Worm (Caenorhabditis elegans) whole organism, L1 larva: ENCODE measurements around the gene srxa-10.

ENCODE experiments used
- C16A3.4 ChIP-seq: fragments of 150-350 bp; optimal IDR thresholded peaks from 2 replicates; lab custom pipeline; 2014; ENCODE audit warnings: missing biosample characterization, missing genetic modification characterization
- C34B4.2 ChIP-seq: sonication (generic microtip); optimal IDR thresholded peaks from 2 replicates; lab custom pipeline; 2017; ENCODE audit warnings: mild to moderate bottlenecking, missing genetic modification characterization, missing compliant biosample characterization
- ama-1 ChIP-seq: fragments of 150-350 bp; optimal IDR thresholded peaks from 2 replicates; lab custom pipeline; 2014
- ceh-63 ChIP-seq: fragments of 200-800 bp; sonication (Bioruptor generic); optimal IDR thresholded peaks from 2 replicates; lab custom pipeline; 2018; ENCODE audit warnings: mild to moderate bottlenecking, missing genetic modification characterization, missing compliant biosample characterization
- ceh-88 ChIP-seq: fragments of 200-800 bp; sonication (Bioruptor generic); IDR thresholded peaks from 2 replicates; pipeline ENCODE4 v1.3.6; 2022; ENCODE audit warnings: missing genetic modification characterization, missing compliant biosample characterization
- ces-1 ChIP-seq: fragments of 150-350 bp; optimal IDR thresholded peaks from 2 replicates; lab custom pipeline; 2014; ENCODE audit warnings: missing biosample characterization, missing genetic modification reagents, missing genetic modification characterization
- dpl-1 ChIP-seq, 3 experiments: fragments of 150-350 bp in 2 of 3; sonication (generic microtip) in 1 of 3; optimal IDR thresholded peaks; 2 replicates each; lab custom pipeline; 2014 to 2017; ENCODE audit warnings: missing biosample characterization in 3 of 3, missing genetic modification characterization in 3 of 3, missing genetic modification reagents in 3 of 3
- efl-1 ChIP-seq, 4 experiments: fragments of 150-350 bp; optimal IDR thresholded peaks in 3 of 4; peaks in 1 of 4; 1 replicate in 1 of 4; 2 replicates in 3 of 4; lab custom pipeline; 2014; ENCODE audit warnings: missing biosample characterization in 2 of 4, missing genetic modification characterization in 2 of 4, missing genetic modification reagents in 2 of 4
- egl-13 ChIP-seq: sonication (generic microtip); optimal IDR thresholded peaks from 2 replicates; lab custom pipeline; 2016; ENCODE audit warnings: missing genotype, missing genetic modification reagents, missing genetic modification characterization, missing compliant biosample characterization
- egl-27 ChIP-seq, 2 experiments: fragments of 150-350 bp in 1 of 2; sonication (generic microtip); optimal IDR thresholded peaks; 3 replicates each; lab custom pipeline; 2017 to 2018; ENCODE audit warnings: missing biosample characterization in 2 of 2, missing genetic modification characterization in 2 of 2, missing genetic modification reagents in 2 of 2
- elt-3 ChIP-seq, 6 experiments: fragments of 150-350 bp in 1 of 6; sonication (generic microtip); optimal IDR thresholded peaks; 2 replicates each; lab custom pipeline; 2017 to 2018; ENCODE audit warnings: missing biosample characterization in 6 of 6, missing genetic modification characterization in 6 of 6, inconsistent platforms in 1 of 6
- fkh-10 ChIP-seq: sonication (generic microtip); optimal IDR thresholded peaks from 2 replicates; lab custom pipeline; 2017; ENCODE audit warnings: missing biosample characterization, missing genetic modification reagents, missing genetic modification characterization
- fkh-4 ChIP-seq: sonication (generic microtip); optimal IDR thresholded peaks from 2 replicates; lab custom pipeline; 2016; ENCODE audit warnings: missing compliant biosample characterization, missing genetic modification characterization, borderline replicate concordance
- hlh-4 ChIP-seq: sonication (generic microtip); optimal IDR thresholded peaks from 2 replicates; lab custom pipeline; 2016; ENCODE audit warnings: mild to moderate bottlenecking, missing genetic modification characterization, missing compliant biosample characterization
- hpl-2 ChIP-seq: fragments of 150-350 bp; optimal IDR thresholded peaks from 2 replicates; lab custom pipeline; 2014; ENCODE audit warnings: missing biosample characterization, missing genetic modification reagents, missing genetic modification characterization
- irx-1 ChIP-seq: sonication (generic microtip); optimal IDR thresholded peaks from 2 replicates; lab custom pipeline; 2016; ENCODE audit warnings: missing genetic modification characterization, missing compliant biosample characterization
- isw-1 ChIP-seq: fragments of 200-800 bp; sonication (Bioruptor generic); IDR thresholded peaks from 2 replicates; pipeline ENCODE4 v1.3.6; 2022; ENCODE audit warnings: missing genetic modification characterization, missing compliant biosample characterization
- jun-1 ChIP-seq: fragments of 150-350 bp; optimal IDR thresholded peaks from 2 replicates; lab custom pipeline; 2014; ENCODE audit warnings: missing biosample characterization, missing genetic modification reagents, missing genetic modification characterization
- lin-13 ChIP-seq: fragments of 150-350 bp; optimal IDR thresholded peaks from 2 replicates; lab custom pipeline; 2014; ENCODE audit warnings: missing biosample characterization, missing genetic modification reagents, missing genetic modification characterization
- lin-14 ChIP-seq: fragments of 200-800 bp; sonication (Bioruptor generic); optimal IDR thresholded peaks from 2 replicates; lab custom pipeline; 2018; ENCODE audit warnings: mild to moderate bottlenecking, missing genetic modification characterization, moderate library complexity, missing compliant biosample characterization
- lin-35 ChIP-seq, 2 experiments: fragments of 150-350 bp; optimal IDR thresholded peaks; 2 replicates each; lab custom pipeline; 2014; ENCODE audit warnings: missing biosample characterization in 2 of 2, missing genetic modification characterization in 2 of 2, missing genetic modification reagents in 2 of 2
- mab-9 ChIP-seq: fragments of 200-800 bp; sonication (Bioruptor generic); IDR thresholded peaks from 2 replicates; pipeline ENCODE4 v1.3.6; 2022; ENCODE audit warnings: missing genetic modification reagents, missing genetic modification characterization, missing compliant biosample characterization
- mep-1 ChIP-seq: fragments of 150-350 bp; optimal IDR thresholded peaks from 2 replicates; lab custom pipeline; 2014; ENCODE audit warnings: missing biosample characterization, missing genetic modification characterization
- nhr-11 ChIP-seq: fragments of 150-350 bp; optimal IDR thresholded peaks from 2 replicates; lab custom pipeline; 2014; ENCODE audit warnings: missing biosample characterization, missing genetic modification characterization
- nhr-19 ChIP-seq: fragments of 200-800 bp; sonication (Bioruptor generic); conservative IDR thresholded peaks from 2 replicates; pipeline ENCODE4 v1.3.6; 2022; ENCODE audit warnings: missing genetic modification characterization, missing compliant biosample characterization
- nhr-20 ChIP-seq: sonication (generic microtip); optimal IDR thresholded peaks from 2 replicates; lab custom pipeline; 2016; ENCODE audit warnings: mild to moderate bottlenecking, missing genetic modification characterization, missing compliant biosample characterization
- nhr-47 ChIP-seq: sonication (generic microtip); optimal IDR thresholded peaks from 2 replicates; lab custom pipeline; 2016; ENCODE audit warnings: mild to moderate bottlenecking, missing genetic modification characterization, moderate library complexity, missing compliant biosample characterization
- nhr-71 ChIP-seq: sonication (generic microtip); optimal IDR thresholded peaks from 2 replicates; lab custom pipeline; 2016; ENCODE audit warnings: mild to moderate bottlenecking, missing genetic modification characterization, moderate library complexity, missing compliant biosample characterization
- nhr-84 ChIP-seq: sonication (generic microtip); optimal IDR thresholded peaks from 2 replicates; lab custom pipeline; 2017; ENCODE audit warnings: missing biosample characterization, missing genetic modification characterization
- pag-3 ChIP-seq: sonication (generic microtip); optimal IDR thresholded peaks from 2 replicates; lab custom pipeline; 2017; ENCODE audit warnings: missing genetic modification characterization, mild to moderate bottlenecking, missing compliant biosample characterization, antibody characterized with exemption, borderline replicate concordance; ENCODE audit not compliant: insufficient read depth
- pqm-1 ChIP-seq: sonication (generic microtip); optimal IDR thresholded peaks from 3 replicates; lab custom pipeline; 2017; ENCODE audit warnings: missing biosample characterization, missing genetic modification characterization
- rnt-1 ChIP-seq: sonication (generic microtip); optimal IDR thresholded peaks from 2 replicates; lab custom pipeline; 2016; ENCODE audit warnings: mild to moderate bottlenecking, missing genetic modification characterization, moderate library complexity, missing compliant biosample characterization
- skn-1 ChIP-seq: fragments of 150-350 bp; optimal IDR thresholded peaks from 2 replicates; lab custom pipeline; 2014; ENCODE audit warnings: missing biosample characterization, missing genetic modification characterization
- snpc-4 ChIP-seq: fragments of 150-350 bp; optimal IDR thresholded peaks from 2 replicates; lab custom pipeline; 2014; ENCODE audit warnings: missing biosample characterization, missing genetic modification characterization
- sox-4 ChIP-seq: sonication (generic microtip); optimal IDR thresholded peaks from 2 replicates; lab custom pipeline; 2016; ENCODE audit warnings: missing genetic modification characterization, missing compliant biosample characterization
- sptf-1 ChIP-seq: fragments of 150-350 bp; optimal IDR thresholded peaks from 2 replicates; lab custom pipeline; 2014; ENCODE audit warnings: missing biosample characterization, missing genetic modification characterization
- sup-37 ChIP-seq: fragments of 200-800 bp; sonication (Bioruptor generic); optimal IDR thresholded peaks from 2 replicates; lab custom pipeline; 2018; ENCODE audit warnings: mild to moderate bottlenecking, missing genetic modification characterization, missing compliant biosample characterization
- swsn-7 ChIP-seq: sonication (generic microtip); optimal IDR thresholded peaks from 2 replicates; lab custom pipeline; 2016; ENCODE audit warnings: missing genetic modification characterization, missing compliant biosample characterization
- unc-130 ChIP-seq: fragments of 150-350 bp; optimal IDR thresholded peaks from 2 replicates; lab custom pipeline; 2017; ENCODE audit warnings: missing biosample characterization, missing genetic modification characterization, inconsistent platforms
- unc-30 ChIP-seq: sonication (generic microtip); optimal IDR thresholded peaks from 2 replicates; lab custom pipeline; 2017; ENCODE audit warnings: missing biosample characterization, missing genetic modification characterization
- vab-15 ChIP-seq: sonication (generic microtip); optimal IDR thresholded peaks from 2 replicates; lab custom pipeline; 2017; ENCODE audit warnings: missing genotype, mild to moderate bottlenecking, missing genetic modification characterization, missing compliant biosample characterization
- zip-4 ChIP-seq: fragments of 200-800 bp; sonication (Bioruptor generic); optimal IDR thresholded peaks from 2 replicates; lab custom pipeline; 2018; ENCODE audit warnings: mild to moderate bottlenecking, missing genetic modification characterization, moderate library complexity, missing compliant biosample characterization

Gene srxa-10

ce11 chrIII:9765465-9765900 lies 30.9 kb downstream of the srxa-10 start (continued):
- peak; percentile 89 for TF ChIP-seq hpl-2 (GFP tag; lab: Kevin White, UChicago)
- peak; percentile 95 for TF ChIP-seq mab-9 (GFP tag; lab: Robert Waterston, UW)
- TF ChIP-seq dpl-1 (GFP tag; optimal IDR thresholded peaks at IDR 0.05; lab: Kevin White, UChicago) = peak; percentile 77 to 86 (median 85)
- TF ChIP-seq egl-13 (tag; lab: Kevin White, UChicago) = peak; percentile 97
- TF ChIP-seq efl-1 (optimal IDR thresholded peaks at IDR 0.05; lab: Kevin White, UChicago) = peak; percentile 92 to 96
- TF ChIP-seq efl-1 (GFP tag; optimal IDR thresholded peaks at IDR 0.05 in 1 of 2; lab: Kevin White, UChicago) = peak; percentile 81 to 99
- no peak for TF ChIP-seq pag-3 (tag; lab: Kevin White, UChicago)
- TF ChIP-seq ceh-88 (GFP tag; lab: Robert Waterston, UW) = peak; percentile 97
- no peak for TF ChIP-seq sptf-1 (tag; lab: Kevin White, UChicago)
- peak; percentile 98 for TF ChIP-seq C16A3.4 (tag; lab: Kevin White, UChicago)
- peak; percentile 98 for TF ChIP-seq jun-1 (tag; lab: Kevin White, UChicago)
- TF ChIP-seq ceh-63 (GFP tag; lab: Kevin White, UChicago) = peak; percentile 34
- TF ChIP-seq hlh-4 (tag; lab: Kevin White, UChicago) = no peak
- TF ChIP-seq nhr-20 (tag; lab: Kevin White, UChicago) = peak; percentile 99
- TF ChIP-seq C34B4.2 (tag; lab: Kevin White, UChicago) = peak; percentile 43
- TF ChIP-seq nhr-47 = peak; percentile 99
- peak; percentile 95 for TF ChIP-seq zip-4
- peak; percentile 92 for TF ChIP-seq sox-4 (tag; lab: Kevin White, UChicago)
- peak; percentile 96 for TF ChIP-seq unc-130 (tag; lab: Kevin White, UChicago)
- peak; percentile 98 for TF ChIP-seq rnt-1
- TF ChIP-seq isw-1 (GFP tag; lab: Robert Waterston, UW) = peak; percentile 98
- peak; percentile 96 for TF ChIP-seq irx-1
- TF ChIP-seq ama-1 (lab: Kevin White, UChicago) = peak; percentile 98
- peak; percentile 96 for TF ChIP-seq lin-13 (GFP tag; lab: Kevin White, UChicago)
- TF ChIP-seq fkh-4 (tag; lab: Kevin White, UChicago) = peak; percentile 70
- peak; percentile 84 for TF ChIP-seq snpc-4
- no peak for TF ChIP-seq nhr-84
- TF ChIP-seq nhr-71 (tag; lab: Kevin White, UChicago) = peak; percentile 100
- TF ChIP-seq fkh-10 = peak; percentile 94
- peak; percentile 86 for TF ChIP-seq vab-15 (tag; lab: Kevin White, UChicago)
- TF ChIP-seq ces-1 (GFP tag; lab: Kevin White, UChicago) = no peak
- peak; percentile 95 for TF ChIP-seq skn-1 (tag; lab: Kevin White, UChicago)
- TF ChIP-seq, all 84 proteins: peak for 69

ce11 chrIII:9764718-9765117 lies 31.6 kb downstream of the srxa-10 start:
- TF ChIP-seq rnt-1 (no peak), ceh-88 (GFP tag; lab: Robert Waterston, UW) (no peak), sup-37 (GFP tag; lab: Kevin White, UChicago) (no peak), lin-14 (GFP tag; lab: Kevin White, UChicago) (no peak), dpl-1 (GFP tag; optimal IDR thresholded peaks at IDR 0.05; lab: Kevin White, UChicago) (no peak), mep-1 (tag; lab: Kevin White, UChicago) (no peak), lin-35 (GFP tag; optimal IDR thresholded peaks at IDR 0.05; lab: Kevin White, UChicago) (no peak), pqm-1 (tag; lab: Kevin White, UChicago) (no peak), elt-3 (tag; optimal IDR thresholded peaks at IDR 0.05; lab: Kevin White, UChicago) (no peak), nhr-71 (tag; lab: Kevin White, UChicago) (no peak), egl-27 (tag; optimal IDR thresholded peaks at IDR 0.05; lab: Kevin White, UChicago) (no peak), nhr-19 (GFP tag; lab: Robert Waterston, UW) (no peak), nhr-11 (tag; lab: Kevin White, UChicago) (no peak), unc-30 (no peak), swsn-7 (tag; lab: Kevin White, UChicago) (no peak)
- TF ChIP-seq, all 84 proteins: peak for 0
